Worm (Caenorhabditis elegans): Measurements from ENCODE around the gene B0507.3.

B0507.3 gene

DNA sequence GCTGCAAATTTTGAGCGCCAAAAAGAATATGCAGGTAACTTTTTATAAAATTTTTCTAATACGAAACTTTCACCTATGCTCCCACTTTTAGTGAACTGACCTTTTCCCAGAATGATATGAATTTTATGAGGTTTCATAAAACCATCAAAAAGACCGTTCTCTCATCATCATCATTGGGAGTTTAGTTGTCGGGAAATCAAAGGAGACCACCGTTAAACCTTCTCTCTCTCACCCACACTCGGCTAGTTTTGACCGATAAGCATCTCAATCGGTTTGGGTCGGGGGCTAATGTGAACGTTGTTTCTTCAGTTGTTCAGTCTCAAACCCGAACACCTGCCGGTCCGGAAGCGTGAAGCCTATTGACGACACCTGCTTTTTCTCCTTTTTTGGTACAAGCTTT lies 27.5 kb downstream of the B0507.3 start:
- TF ChIP-seq mep-1 (tag; optimal IDR thresholded peaks at IDR 0.05) = no peak
- peak; percentile 56; the same call in 1 of the 2 replicates for TF ChIP-seq php-3 (GFP tag; IDR thresholded peaks at IDR 0.05)
- no peak for TF ChIP-seq daf-16 (GFP tag; optimal IDR thresholded peaks at IDR 0.05)
- TF ChIP-seq daf-16 (tag; optimal IDR thresholded peaks at IDR 0.05) = peak; percentile 9
- TF ChIP-seq hlh-11 (tag; optimal IDR thresholded peaks at IDR 0.05) = peak; percentile 30
- TF ChIP-seq pqm-1 (tag; optimal IDR thresholded peaks at IDR 0.05) = peak; percentile 34

DNA sequence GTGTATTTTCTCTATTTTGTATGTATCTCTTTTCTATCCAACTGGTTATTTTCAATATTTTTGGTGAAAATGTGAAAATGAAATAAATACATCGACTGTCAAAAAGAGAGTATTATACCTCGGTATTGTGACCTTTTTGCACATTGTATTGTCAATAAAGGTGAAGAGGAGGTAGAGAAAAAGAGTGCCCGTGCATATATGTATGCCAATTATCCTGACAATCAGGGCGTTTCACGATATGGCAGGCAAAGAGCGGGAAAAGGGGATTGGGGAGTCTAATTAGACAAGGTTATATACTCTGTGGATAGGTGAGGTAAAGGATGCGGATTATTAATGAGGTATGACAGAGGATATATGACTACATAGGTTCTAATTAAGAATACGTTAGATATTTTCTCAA lies 28.2 kb downstream of the B0507.3 start:
- TF ChIP-seq fkh-10 (GFP tag; optimal IDR thresholded peaks at IDR 0.05) (no peak), mes-2 (tag; optimal IDR thresholded peaks at IDR 0.05; ENCODE audit: poor library complexity, severe bottlenecking) (no peak), Y48G9A.11 (GFP tag; IDR thresholded peaks at IDR 0.05) (no peak), duxl-1 (tag; optimal IDR thresholded peaks at IDR 0.05; ENCODE audit: poor library complexity) (no peak), pqm-1 (tag; optimal IDR thresholded peaks at IDR 0.05) (peak; percentile 7), spr-1 (tag; optimal IDR thresholded peaks at IDR 0.05) (no peak), madf-9 (GFP tag; conservative IDR thresholded peaks at IDR 0.05) (no peak), php-3 (GFP tag; IDR thresholded peaks at IDR 0.05) (no peak), Y105C5A.15 (GFP tag; IDR thresholded peaks at IDR 0.05) (no peak), nhr-6 (tag; optimal IDR thresholded peaks at IDR 0.05) (peak; percentile 1), nhr-77 (tag; optimal IDR thresholded peaks at IDR 0.05) (no peak), nhr-42 (GFP tag; IDR thresholded peaks at IDR 0.05) (no peak), Y75B8A.6 (GFP tag; IDR thresholded peaks at IDR 0.05) (no peak), pha-4 (GFP tag; IDR thresholded peaks at IDR 0.05) (no peak), pha-4 (tag; optimal IDR thresholded peaks at IDR 0.05) (peak; percentile 45), daf-16 (GFP tag; optimal IDR thresholded peaks at IDR 0.05) (no peak), daf-16 (tag; optimal IDR thresholded peaks at IDR 0.05) (peak; percentile 34), nhr-76 (tag; optimal IDR thresholded peaks at IDR 0.05) (no peak)

DNA sequence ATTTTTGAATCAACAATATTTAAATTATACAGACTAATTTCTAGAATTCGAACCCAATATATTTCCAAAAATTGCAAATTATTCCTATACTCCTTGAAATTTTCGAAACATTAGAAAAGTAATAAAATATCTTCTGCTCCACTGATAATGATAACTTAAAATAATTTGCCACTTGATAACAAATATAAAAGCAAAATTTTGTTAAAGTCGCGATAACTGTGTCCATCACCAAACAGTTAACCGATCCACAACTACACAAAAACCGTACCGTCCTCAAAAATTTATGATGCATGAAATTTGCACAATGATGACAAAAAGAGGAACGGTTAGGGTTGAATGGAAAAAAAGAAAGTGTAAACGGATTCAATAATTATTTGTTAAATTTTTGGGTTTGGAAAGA lies 29.8 kb downstream of the B0507.3 start:
- TF ChIP-seq mdl-1 (tag; optimal IDR thresholded peaks at IDR 0.05) (no peak), unc-62 (GFP tag; optimal IDR thresholded peaks at IDR 0.05 in 1 of 2) (peak in 1 of 2 experiments; percentile 91), unc-62 (tag; optimal IDR thresholded peaks at IDR 0.05) (no peak)

DNA sequence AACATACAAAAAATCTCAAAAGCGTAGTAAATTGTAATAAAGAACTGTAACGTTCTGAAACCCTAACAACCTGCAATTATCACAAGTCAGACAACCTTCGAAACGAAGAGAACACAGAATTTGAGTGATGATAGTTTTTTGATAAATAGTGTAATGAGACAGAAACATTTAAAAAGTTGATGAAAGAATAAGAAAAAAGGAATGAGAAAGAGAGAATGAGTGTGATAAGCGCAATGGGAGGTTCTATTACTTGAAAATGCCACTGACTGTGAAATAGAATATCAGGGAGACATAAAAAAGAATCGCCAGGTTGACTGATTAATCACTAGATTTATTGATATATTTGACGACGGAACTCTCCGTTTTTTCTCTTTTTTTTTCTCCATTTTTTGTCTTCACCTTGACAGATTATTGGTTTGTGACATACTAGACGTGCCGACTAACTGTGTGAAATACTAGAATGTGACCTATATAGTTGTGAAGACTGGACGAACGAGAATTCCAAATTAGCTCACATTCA lies 30.6 kb downstream of the B0507.3 start:
- no peak for TF ChIP-seq nhr-48 (tag; optimal IDR thresholded peaks at IDR 0.05)
- no peak for TF ChIP-seq daf-8 (GFP tag; IDR thresholded peaks at IDR 0.05)
- no peak for TF ChIP-seq egl-27 (tag; optimal IDR thresholded peaks at IDR 0.05)
- TF ChIP-seq snpc-4 (tag; optimal IDR thresholded peaks at IDR 0.05) = no peak
- no peak for TF ChIP-seq Y48G9A.11 (GFP tag; IDR thresholded peaks at IDR 0.05)
- TF ChIP-seq unc-62 (GFP tag; optimal IDR thresholded peaks at IDR 0.05 in 1 of 2) = peak in 1 of 2 experiments; percentile 13
- no peak for TF ChIP-seq unc-62 (tag; optimal IDR thresholded peaks at IDR 0.05)
- TF ChIP-seq T26A8.4 (GFP tag; IDR thresholded peaks at IDR 0.05) = no peak
- no peak for TF ChIP-seq F37D6.2 (tag; optimal IDR thresholded peaks at IDR 0.05)
- TF ChIP-seq zag-1 (tag; optimal IDR thresholded peaks at IDR 0.05) = no peak
- TF ChIP-seq aha-1 (tag) = peak; percentile 5
- TF ChIP-seq saeg-2 (GFP tag; IDR thresholded peaks at IDR 0.05) = no peak
- TF ChIP-seq hlh-30 (tag; optimal IDR thresholded peaks at IDR 0.05; ENCODE audit: insufficient read depth) = no peak
- no peak for TF ChIP-seq duxl-1 (tag; optimal IDR thresholded peaks at IDR 0.05; ENCODE audit: poor library complexity)
- no peak for TF ChIP-seq nhr-25 (tag; optimal IDR thresholded peaks at IDR 0.05; ENCODE audit: borderline replicate concordance, insufficient read depth)
- no peak for TF ChIP-seq ama-1 (optimal IDR thresholded peaks at IDR 0.05)
- no peak for TF ChIP-seq unc-130 (GFP tag; optimal IDR thresholded peaks at IDR 0.05)
- peak; percentile 66 for TF ChIP-seq nhr-28 (tag; optimal IDR thresholded peaks at IDR 0.05)
- no peak for TF ChIP-seq mdl-1 (tag; optimal IDR thresholded peaks at IDR 0.05)
- TF ChIP-seq Y5F2A.4 (GFP tag; optimal IDR thresholded peaks at IDR 0.05) = no peak
- no peak for TF ChIP-seq rbr-2 (tag; optimal IDR thresholded peaks at IDR 0.05)
- no peak for TF ChIP-seq cey-2 (tag; optimal IDR thresholded peaks at IDR 0.05; ENCODE audit: borderline replicate concordance, insufficient read depth)
- peak; percentile 32 for TF ChIP-seq nhr-77 (tag; optimal IDR thresholded peaks at IDR 0.05)
- peak; percentile 60; the same call in 1 of the 2 replicates for TF ChIP-seq tra-1 (GFP tag; IDR thresholded peaks at IDR 0.05)
- TF ChIP-seq lsy-2 (tag; optimal IDR thresholded peaks at IDR 0.05) = no peak
- TF ChIP-seq tag-97 (GFP tag; IDR thresholded peaks at IDR 0.05) = no peak
- TF ChIP-seq nhr-41 (GFP tag; IDR thresholded peaks at IDR 0.05) = no peak
- TF ChIP-seq pqm-1 (tag; optimal IDR thresholded peaks at IDR 0.05) = peak; percentile 44
- no peak for TF ChIP-seq F10B5.3 (tag; optimal IDR thresholded peaks at IDR 0.05)
